Worm (Caenorhabditis elegans): Measurements from ENCODE around the gene T01D1.3.

Gene T01D1.3

DNA sequence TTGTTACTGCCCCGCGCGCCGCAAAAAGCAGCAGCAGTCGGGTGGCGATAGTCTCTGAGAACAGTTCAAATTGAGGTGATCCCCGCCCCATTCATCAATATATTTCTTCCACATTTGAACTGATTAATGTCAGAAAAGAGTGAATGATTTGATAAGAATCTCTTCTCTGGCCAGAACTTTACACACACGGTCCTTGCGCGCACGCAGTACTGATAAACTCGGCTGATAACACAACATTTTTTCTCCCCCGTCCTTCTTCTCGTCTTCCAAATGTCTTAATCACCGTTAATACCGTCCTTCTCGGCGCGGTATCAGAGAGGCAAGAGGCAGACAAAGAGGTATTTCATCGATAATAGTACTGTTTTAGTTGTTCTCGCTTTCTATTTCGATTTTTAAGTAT lies 13.6 kb downstream of the T01D1.3 start, which contains the start of gene etr-1 (continued):
- TF ChIP-seq rpc-1 (optimal IDR thresholded peaks at IDR 0.05) (no peak), rpc-1 (tag; optimal IDR thresholded peaks at IDR 0.05) (no peak), hrde-1 (tag; optimal IDR thresholded peaks at IDR 0.05; ENCODE audit: borderline replicate concordance) (no peak), aptf-3 (GFP tag; IDR thresholded peaks at IDR 0.05) (no peak), snpc-4 (GFP tag; optimal IDR thresholded peaks at IDR 0.05) (no peak), snpc-4 (tag; optimal IDR thresholded peaks at IDR 0.05) (no peak), tbx-9 (tag; optimal IDR thresholded peaks at IDR 0.05; ENCODE audit: borderline replicate concordance) (no peak), ama-1 (optimal IDR thresholded peaks at IDR 0.05) (no peak), ama-1 (GFP tag; optimal IDR thresholded peaks at IDR 0.05) (no peak), attf-6 (GFP tag; IDR thresholded peaks at IDR 0.05) (no peak), F55B11.4 (tag; optimal IDR thresholded peaks at IDR 0.05; ENCODE audit: borderline replicate concordance, insufficient read depth) (no peak), F22D6.2 (tag; optimal IDR thresholded peaks at IDR 0.05) (no peak), nhr-90 (tag; optimal IDR thresholded peaks at IDR 0.05) (peak; percentile 60)

- no peak for TF ChIP-seq Y79H2A.3 (GFP tag; conservative IDR thresholded peaks at IDR 0.05)
- TF ChIP-seq aptf-3 (GFP tag; IDR thresholded peaks at IDR 0.05) = no peak
- no peak for TF ChIP-seq K11D2.4 (GFP tag; IDR thresholded peaks at IDR 0.05)
- no peak for TF ChIP-seq hsf-1 (GFP tag; IDR thresholded peaks at IDR 0.05)
- no peak for TF ChIP-seq cebp-1 (GFP tag; IDR thresholded peaks at IDR 0.05)
- no peak for TF ChIP-seq cebp-1 (tag; optimal IDR thresholded peaks at IDR 0.05)
- no peak for TF ChIP-seq bed-1 (GFP tag; IDR thresholded peaks at IDR 0.05)
- no peak for TF ChIP-seq hlh-12 (tag; optimal IDR thresholded peaks at IDR 0.05)
- TF ChIP-seq rpc-1 (optimal IDR thresholded peaks at IDR 0.05) = no peak
- TF ChIP-seq rpc-1 (tag; optimal IDR thresholded peaks at IDR 0.05) = no peak
- no peak for TF ChIP-seq F39B2.1 (GFP tag; IDR thresholded peaks at IDR 0.05)
- no peak for TF ChIP-seq him-1 (tag; optimal IDR thresholded peaks at IDR 0.05)
- no peak for TF ChIP-seq F33H1.4 (GFP tag; IDR thresholded peaks at IDR 0.05)
- TF ChIP-seq Y56A3A.18 (GFP tag; IDR thresholded peaks at IDR 0.05) = no peak
- TF ChIP-seq sea-2 (GFP tag; IDR thresholded peaks at IDR 0.05) = no peak
- no peak for TF ChIP-seq nhr-120 (GFP tag; IDR thresholded peaks at IDR 0.05)
- TF ChIP-seq chd-7 (tag; optimal IDR thresholded peaks at IDR 0.05) = no peak
- TF ChIP-seq ztf-25 (GFP tag; IDR thresholded peaks at IDR 0.05) = no peak
- TF ChIP-seq F52B5.7 (tag; optimal IDR thresholded peaks at IDR 0.05) = no peak
- TF ChIP-seq madf-6 (GFP tag; IDR thresholded peaks at IDR 0.05) = no peak
- no peak for TF ChIP-seq nhr-179 (tag; optimal IDR thresholded peaks at IDR 0.05)
Measured at ce11 chrII:161275-161674, 14.5 kb downstream of the T01D1.3 start.

DNA sequence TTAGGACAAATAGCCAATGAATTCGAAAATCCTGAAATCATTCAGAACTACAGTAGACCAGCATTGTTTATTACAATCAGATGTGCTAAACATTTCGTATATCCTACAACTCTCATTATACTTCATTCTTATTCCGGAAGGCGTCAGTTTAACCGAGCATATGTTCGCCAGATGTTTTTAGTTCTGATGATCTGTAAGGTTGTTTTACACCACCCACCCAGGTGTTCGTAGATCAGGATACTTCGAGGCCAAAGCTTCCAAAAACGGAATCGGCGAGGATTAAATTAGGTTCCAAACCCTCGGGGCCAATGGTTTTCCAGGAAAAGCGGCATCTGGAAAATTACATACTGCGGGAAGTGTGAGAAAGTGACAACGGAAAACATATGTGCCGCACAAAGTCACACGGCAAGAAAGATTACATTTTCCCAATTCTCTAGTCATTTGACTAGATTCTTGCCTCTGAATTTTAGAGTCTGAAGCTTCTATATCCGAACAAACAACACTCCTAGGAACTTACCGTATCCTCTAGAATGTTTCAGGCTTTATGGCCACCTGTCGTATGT lies 15.1 kb downstream of the T01D1.3 start:
- TF ChIP-seq nfya-1 (tag; optimal IDR thresholded peaks at IDR 0.05; ENCODE audit: borderline replicate concordance, insufficient read depth) (no peak), ztf-18 (tag; optimal IDR thresholded peaks at IDR 0.05) (no peak), ZK185.1 (tag; optimal IDR thresholded peaks at IDR 0.05; ENCODE audit: poor library complexity, severe bottlenecking) (no peak), egrh-3 (GFP tag; IDR thresholded peaks at IDR 0.05) (no peak), lin-26 (GFP tag; IDR thresholded peaks at IDR 0.05) (no peak), madf-8 (GFP tag; conservative IDR thresholded peaks at IDR 0.05) (no peak), cebp-1 (GFP tag; IDR thresholded peaks at IDR 0.05) (no peak), cebp-1 (tag; optimal IDR thresholded peaks at IDR 0.05) (no peak), madf-3 (GFP tag; IDR thresholded peaks at IDR 0.05) (no peak), F33H1.4 (GFP tag; IDR thresholded peaks at IDR 0.05) (no peak), dpff-1 (tag; optimal IDR thresholded peaks at IDR 0.05) (no peak), hrde-1 (tag; optimal IDR thresholded peaks at IDR 0.05; ENCODE audit: borderline replicate concordance) (no peak), nfya-2 (GFP tag; IDR thresholded peaks at IDR 0.05) (no peak)

Measured in whole organism, young adult.